Fruit fly (Drosophila melanogaster) whole organism, embryonic: ENCODE data around the gene CG7695.
A peak's percentile ranks its signal among the peaks of the same experiment; 100 is the strongest.

Experiments used
- Atf6 ChIP-seq: fragments of 200-800 bp; sonication (Bioruptor generic); IDR thresholded peaks from 2 replicates; pipeline ENCODE4 v1.3.6; 2022; ENCODE audit warnings: missing biosample characterization, missing genetic modification characterization
- CG10267 ChIP-seq: fragments of 200-800 bp; sonication (Bioruptor generic); optimal IDR thresholded peaks from 2 replicates; lab custom pipeline; 2018; ENCODE audit warnings: missing biosample characterization, mild to moderate bottlenecking, missing genetic modification characterization, moderate library complexity
- CG11560 ChIP-seq: fragments of 200-800 bp; sonication (Bioruptor generic); IDR thresholded peaks from 3 replicates; pipeline ENCODE4 v1.3.6; 2022; ENCODE audit warnings: missing biosample characterization, missing genetic modification characterization
- CG12236 ChIP-seq: fragments of 200-800 bp; sonication (Bioruptor generic); optimal IDR thresholded peaks from 2 replicates; lab custom pipeline; 2016; ENCODE audit warnings: missing biosample characterization, missing genetic modification characterization
- CG1233 ChIP-seq: fragments of 200-800 bp; sonication (Bioruptor generic); optimal IDR thresholded peaks from 4 replicates; lab custom pipeline; 2018; ENCODE audit warnings: missing biosample characterization, mild to moderate bottlenecking, missing genetic modification characterization
- CG14710 ChIP-seq: fragments of 200-800 bp; sonication (Bioruptor generic); optimal IDR thresholded peaks from 3 replicates; lab custom pipeline; 2019; ENCODE audit warnings: missing biosample characterization, mild to moderate bottlenecking, missing genetic modification characterization, moderate library complexity
- CG15601 ChIP-seq: fragments of 200-800 bp; sonication (Bioruptor generic); optimal IDR thresholded peaks from 3 replicates; lab custom pipeline; 2019; ENCODE audit warnings: missing biosample characterization, mild to moderate bottlenecking, missing genetic modification characterization, moderate library complexity
- CG16779 ChIP-seq: fragments of 200-800 bp; sonication (Bioruptor generic); IDR thresholded peaks from 2 replicates; pipeline ENCODE4 v1.3.6; 2022; ENCODE audit warnings: missing biosample characterization, missing genetic modification characterization
- CG17568 ChIP-seq: fragments of 200-800 bp; sonication (Bioruptor generic); optimal IDR thresholded peaks from 2 replicates; lab custom pipeline; 2018; ENCODE audit warnings: missing biosample characterization, mild to moderate bottlenecking, missing genetic modification characterization, moderate library complexity
- CG31441 ChIP-seq: fragments of 200-800 bp; sonication (Bioruptor generic); IDR thresholded peaks from 2 replicates; pipeline ENCODE4 v1.3.6; 2022; ENCODE audit warnings: missing biosample characterization, missing genetic modification characterization
- CG3163 ChIP-seq: fragments of 200-800 bp; sonication (Bioruptor generic); optimal IDR thresholded peaks from 3 replicates; lab custom pipeline; 2016; ENCODE audit warnings: missing biosample characterization, missing genetic modification characterization
- CG32532 ChIP-seq: fragments of 200-800 bp; sonication (Bioruptor generic); IDR thresholded peaks from 2 replicates; pipeline ENCODE4 v1.3.6; 2022; ENCODE audit warnings: missing biosample characterization, missing genetic modification characterization
- CG33557 ChIP-seq: fragments of 200-800 bp; sonication (Bioruptor generic); optimal IDR thresholded peaks from 2 replicates; lab custom pipeline; 2019; ENCODE audit warnings: missing biosample characterization, mild to moderate bottlenecking, missing genetic modification characterization, moderate library complexity
- CG3726 ChIP-seq: fragments of 200-800 bp; sonication (Bioruptor generic); IDR thresholded peaks from 3 replicates; pipeline ENCODE4, ENCODE4 v1.3.6; 2022; ENCODE audit warnings: missing biosample characterization, missing genetic modification characterization
- CG5245 ChIP-seq: fragments of 200-800 bp; sonication (Bioruptor generic); optimal IDR thresholded peaks from 3 replicates; lab custom pipeline; 2016; ENCODE audit warnings: missing biosample characterization, missing genetic modification characterization
- CG6175 ChIP-seq: fragments of 200-800 bp; sonication (Bioruptor generic); IDR thresholded peaks from 3 replicates; pipeline ENCODE4 v1.3.6; 2022; ENCODE audit warnings: missing biosample characterization, missing genetic modification characterization
- CG6254 ChIP-seq: fragments of 200-800 bp; sonication (Bioruptor generic); optimal IDR thresholded peaks from 3 replicates; lab custom pipeline; 2017; ENCODE audit warnings: mild to moderate bottlenecking, missing biosample characterization, missing genetic modification reagents, missing genetic modification characterization
- CG8388 ChIP-seq: fragments of 200-800 bp; sonication (Bioruptor generic); optimal IDR thresholded peaks from 2 replicates; lab custom pipeline; 2019; ENCODE audit warnings: missing biosample characterization, mild to moderate bottlenecking, missing genetic modification characterization, moderate library complexity
- CG9437 ChIP-seq: fragments of 200-800 bp; sonication (Bioruptor generic); optimal IDR thresholded peaks from 2 replicates; lab custom pipeline; 2018; ENCODE audit warnings: missing biosample characterization, mild to moderate bottlenecking, missing genetic modification characterization
- Dfd ChIP-seq, 2 experiments: fragments of >200 bp; optimal IDR thresholded peaks; 2 replicates each; lab custom pipeline; 2017; ENCODE audit warnings: missing biosample characterization in 2 of 2, missing genetic modification characterization in 2 of 2
- Dip3 ChIP-seq: fragments of 200-800 bp; sonication (Bioruptor generic); optimal IDR thresholded peaks from 3 replicates; lab custom pipeline; 2016; ENCODE audit warnings: missing biosample characterization, missing genetic modification characterization
- Ets65A ChIP-seq: fragments of 200-800 bp; sonication (Bioruptor generic); peaks from one replicate; lab custom pipeline; 2016; ENCODE audit warnings: missing biosample characterization, missing genetic modification characterization
- HLHmδ ChIP-seq: fragments of 200-800 bp; sonication (Bioruptor generic); optimal IDR thresholded peaks from 2 replicates; lab custom pipeline; 2018; ENCODE audit warnings: missing biosample characterization, mild to moderate bottlenecking, missing genetic modification characterization, moderate library complexity
- Hey ChIP-seq: fragments of 200-800 bp; sonication (Bioruptor generic); optimal IDR thresholded peaks from 3 replicates; lab custom pipeline; 2018; ENCODE audit warnings: missing biosample characterization, mild to moderate bottlenecking, missing genetic modification characterization
- Hr39 ChIP-seq: fragments of >200 bp; optimal IDR thresholded peaks from 2 replicates; lab custom pipeline; 2017
- MTF-1 ChIP-seq: fragments of 200-800 bp; sonication (Bioruptor generic); optimal IDR thresholded peaks from 2 replicates; lab custom pipeline; 2018; ENCODE audit warnings: missing biosample characterization, mild to moderate bottlenecking, missing genetic modification characterization, borderline replicate concordance
- Mad ChIP-seq: fragments of 200-800 bp; sonication (Bioruptor generic); optimal IDR thresholded peaks from 2 replicates; lab custom pipeline; 2016; ENCODE audit warnings: missing biosample characterization, missing genetic modification characterization
- Nf-YC ChIP-seq: fragments of 200-800 bp; optimal IDR thresholded peaks from 3 replicates; lab custom pipeline; 2019; ENCODE audit warnings: missing biosample characterization, mild to moderate bottlenecking, missing genetic modification characterization, moderate library complexity
- Stat92E ChIP-seq, 3 experiments: fragments of >200 bp in 2 of 3; fragments of 200-800 bp in 1 of 3; sonication (Bioruptor generic) in 1 of 3; optimal IDR thresholded peaks; 2 replicates each; lab custom pipeline; 2017 to 2019; ENCODE audit warnings: missing biosample characterization in 3 of 3, missing genetic modification characterization in 3 of 3, mild to moderate bottlenecking in 1 of 3, moderate library complexity in 1 of 3
- Taf1 ChIP-seq: fragments of 200-800 bp; sonication (Bioruptor generic); IDR thresholded peaks from 2 replicates; pipeline ENCODE4 v1.3.6; 2022; ENCODE audit warnings: missing biosample characterization, missing genetic modification characterization
- ash1 ChIP-seq: fragments of 200-800 bp; sonication (Bioruptor generic); optimal IDR thresholded peaks from 2 replicates; lab custom pipeline; 2018; ENCODE audit warnings: missing biosample characterization, mild to moderate bottlenecking, missing genetic modification characterization
- bowl ChIP-seq: fragments of 200-800 bp; sonication (Bioruptor generic); IDR thresholded peaks from 2 replicates; pipeline ENCODE4 v1.3.6; 2022; ENCODE audit warnings: missing biosample characterization, missing genetic modification characterization
- cato ChIP-seq: fragments of 200-800 bp; sonication (Bioruptor generic); optimal IDR thresholded peaks from 2 replicates; lab custom pipeline; 2016; ENCODE audit warnings: missing biosample characterization, missing genetic modification characterization, borderline replicate concordance
- ci ChIP-seq: fragments of 200-800 bp; sonication (Bioruptor generic); IDR thresholded peaks from 3 replicates; pipeline ENCODE4 v1.3.6; 2022; ENCODE audit warnings: missing biosample characterization, missing genetic modification characterization
- croc ChIP-seq: fragments of 200-800 bp; sonication (Bioruptor generic); conservative IDR thresholded peaks from 3 replicates; pipeline ENCODE4 v1.3.6; 2022; ENCODE audit warnings: missing biosample characterization, missing genetic modification characterization
- dmrt11E ChIP-seq: fragments of 200-800 bp; sonication (Bioruptor generic); optimal IDR thresholded peaks from 3 replicates; lab custom pipeline; 2018; ENCODE audit warnings: missing biosample characterization, mild to moderate bottlenecking, missing genetic modification characterization, moderate library complexity
- emc ChIP-seq: fragments of 200-800 bp; sonication (Bioruptor generic); optimal IDR thresholded peaks from 2 replicates; lab custom pipeline; 2016; ENCODE audit warnings: missing biosample characterization, missing genetic modification characterization
- en ChIP-seq: fragments of 200-800 bp; sonication (Bioruptor generic); optimal IDR thresholded peaks from 2 replicates; lab custom pipeline; 2016; ENCODE audit warnings: missing biosample characterization, missing genetic modification characterization
- lab ChIP-seq: fragments of 200-800 bp; sonication (Bioruptor generic); optimal IDR thresholded peaks from 3 replicates; lab custom pipeline; 2017; ENCODE audit warnings: missing biosample characterization, missing genetic modification characterization, mild to moderate bottlenecking, moderate library complexity, missing genetic modification reagents
- mld ChIP-seq: fragments of 200-800 bp; sonication (Bioruptor generic); IDR thresholded peaks from 3 replicates; pipeline ENCODE4 v1.3.6; 2022; ENCODE audit warnings: missing biosample characterization, missing genetic modification characterization; ENCODE audit not compliant: partially characterized antibody
- odd ChIP-seq: fragments of 200-800 bp; sonication (Bioruptor generic); optimal IDR thresholded peaks from 2 replicates; lab custom pipeline; 2017; ENCODE audit warnings: missing biosample characterization, mild to moderate bottlenecking, missing genetic modification characterization
- phol ChIP-seq: fragments of 200-800 bp; sonication (Bioruptor generic); optimal IDR thresholded peaks from 3 replicates; lab custom pipeline; 2018; ENCODE audit warnings: missing biosample characterization, mild to moderate bottlenecking, missing genetic modification characterization, moderate library complexity
- rib ChIP-seq: fragments of 200-800 bp; sonication (Bioruptor generic); IDR thresholded peaks from 2 replicates; pipeline ENCODE4 v1.3.6; 2022; ENCODE audit warnings: missing biosample characterization, missing genetic modification characterization
- ro ChIP-seq: fragments of 200-800 bp; sonication (Bioruptor generic); IDR thresholded peaks from 2 replicates; pipeline ENCODE4 v1.3.6; 2022; ENCODE audit warnings: missing biosample characterization, missing genetic modification characterization
- row ChIP-seq: fragments of 200-800 bp; sonication (Bioruptor generic); IDR thresholded peaks from 3 replicates; pipeline ENCODE4 v1.3.6; 2022; ENCODE audit warnings: missing biosample characterization, missing genetic modification characterization
- sens ChIP-seq: fragments of 200-800 bp; sonication (Bioruptor generic); peaks from one replicate; lab custom pipeline; 2016; ENCODE audit warnings: missing biosample characterization, missing genetic modification characterization
- sima ChIP-seq: fragments of 200-800 bp; sonication (Bioruptor generic); optimal IDR thresholded peaks from 2 replicates; lab custom pipeline; 2016; ENCODE audit warnings: missing biosample characterization, missing genetic modification characterization
- stwl ChIP-seq: fragments of 200-800 bp; sonication (Bioruptor generic); optimal IDR thresholded peaks from 3 replicates; lab custom pipeline; 2018; ENCODE audit warnings: missing biosample characterization, mild to moderate bottlenecking, missing genetic modification characterization, moderate library complexity
- tap ChIP-seq: fragments of 200-800 bp; optimal IDR thresholded peaks from 3 replicates; lab custom pipeline; 2019; ENCODE audit warnings: missing biosample characterization, mild to moderate bottlenecking, missing genetic modification characterization, moderate library complexity
- tup ChIP-seq: fragments of 200-800 bp; sonication (Bioruptor generic); optimal IDR thresholded peaks from 2 replicates; lab custom pipeline; 2016; ENCODE audit warnings: missing biosample characterization, mild to moderate bottlenecking, missing genetic modification characterization, moderate library complexity
- unpg ChIP-seq: fragments of 200-800 bp; sonication (Bioruptor generic); optimal IDR thresholded peaks from 3 replicates; lab custom pipeline; 2018; ENCODE audit warnings: missing biosample characterization, mild to moderate bottlenecking, missing genetic modification characterization, moderate library complexity
- zf30C ChIP-seq: fragments of 200-800 bp; sonication (Bioruptor generic); optimal IDR thresholded peaks from 3 replicates; lab custom pipeline; 2018; ENCODE audit warnings: missing biosample characterization, mild to moderate bottlenecking, missing genetic modification characterization

The CG7695 gene

DNA sequence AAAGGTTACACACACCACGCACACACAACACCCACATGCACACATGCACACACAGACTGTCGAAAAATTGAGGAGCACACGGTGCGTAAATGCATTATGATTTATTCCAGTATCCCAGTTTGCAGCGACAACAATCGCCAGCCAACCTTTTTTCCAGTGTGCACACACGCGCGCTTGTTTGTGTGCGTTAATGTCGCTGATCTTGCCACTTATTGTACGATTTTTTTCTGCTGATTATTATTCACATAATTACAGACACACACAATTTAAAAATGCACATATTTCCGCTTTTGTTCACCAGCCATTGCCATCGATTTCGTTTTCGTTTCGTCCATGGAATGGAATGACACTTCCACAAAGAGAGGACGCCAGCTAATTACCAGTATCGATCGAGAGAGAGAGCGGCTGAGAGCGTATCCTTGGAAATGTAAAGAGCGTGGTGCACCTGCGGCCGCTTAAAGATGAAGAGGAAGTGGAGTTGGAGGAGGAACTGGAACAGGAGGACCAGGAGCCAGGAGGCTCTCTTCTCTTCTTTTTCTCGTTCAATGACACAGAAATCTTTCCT lies 41.2 kb upstream of the CG7695 start:
- TF ChIP-seq CG6254 (GFP tag; lab: Kevin White, UChicago) (no peak), cato (no peak), stwl (tag; lab: Kevin White, UChicago) (no peak), Ets65A (GFP tag; lab: Kevin White, UChicago) (peak; percentile 72), Taf1 (no peak), emc (GFP tag; lab: Kevin White, UChicago) (no peak), dmrt11E (tag; lab: Kevin White, UChicago) (no peak), Hr39 (lab: Kevin White, UChicago) (no peak), ci (GFP tag; lab: Robert Waterston, UW) (0 out of 3 replicates have a peak, but pooled peaks have one; percentile 34), MTF-1 (no peak), Stat92E (GFP tag; optimal IDR thresholded peaks at IDR 0.05; lab: Kevin White, UChicago) (no peak), Dfd (GFP tag; optimal IDR thresholded peaks at IDR 0.05; lab: Kevin White, UChicago) (no peak), rib (GFP tag; lab: Robert Waterston, UW) (no peak), CG9437 (GFP tag; lab: Kevin White, UChicago) (no peak), CG31441 (no peak), CG17568 (GFP tag; lab: Kevin White, UChicago) (no peak), CG5245 (GFP tag; lab: Kevin White, UChicago) (no peak), CG32532 (no peak), CG3726 (no peak), row (no peak), sens (GFP tag; lab: Kevin White, UChicago) (no peak), lab (GFP tag; lab: Kevin White, UChicago) (no peak), sima (GFP tag; lab: Kevin White, UChicago) (no peak), Hey (tag; lab: Kevin White, UChicago) (no peak), HLHmδ (GFP tag; lab: Kevin White, UChicago) (no peak), CG10267 (tag; lab: Kevin White, UChicago) (no peak), CG16779 (GFP tag; lab: Robert Waterston, UW) (no peak), CG11560 (tag; lab: Robert Waterston, UW) (no peak), CG1233 (GFP tag; lab: Kevin White, UChicago) (no peak), CG6175 (GFP tag; lab: Robert Waterston, UW) (no peak), Mad (GFP tag; lab: Kevin White, UChicago) (no peak), tup (GFP tag; lab: Kevin White, UChicago) (no peak), zf30C (peak; percentile 48), unpg (GFP tag; lab: Kevin White, UChicago) (no peak), Nf-YC (tag; lab: Kevin White, UChicago) (no peak), ash1 (GFP tag; lab: Kevin White, UChicago) (no peak), CG15601 (no peak), CG8388 (GFP tag; lab: Kevin White, UChicago) (no peak), en (GFP tag; lab: Kevin White, UChicago) (no peak), ro (GFP tag; lab: Robert Waterston, UW) (no peak), odd (GFP tag; lab: Kevin White, UChicago) (no peak), CG14710 (peak; percentile 92), CG33557 (GFP tag; lab: Kevin White, UChicago) (no peak), CG3163 (GFP tag; lab: Kevin White, UChicago) (no peak), mld (GFP tag; lab: Robert Waterston, UW) (no peak), CG12236 (no peak), bowl (GFP tag; lab: Robert Waterston, UW) (no peak), Dip3 (GFP tag; lab: Kevin White, UChicago) (no peak), phol (tag; lab: Kevin White, UChicago) (no peak), tap (no peak), croc (GFP tag; lab: Robert Waterston, UW) (no peak), Atf6 (no peak)
